Worm (Caenorhabditis elegans) whole organism, young adult: ENCODE data around the gene prx-10.
A peak's percentile ranks its signal among the peaks of the same experiment; 100 is the strongest.

Experiments
- B0019.2 ChIP-seq: fragments of 200-800 bp; sonication (Bioruptor generic); conservative IDR thresholded peaks from 2 replicates; pipeline ENCODE4 v1.3.6; 2022; ENCODE audit warnings: missing genetic modification reagents, missing genetic modification characterization, missing compliant biosample characterization
- B0035.1 ChIP-seq: sonication (generic microtip); optimal IDR thresholded peaks from 2 replicates; lab custom pipeline; 2016; ENCODE audit warnings: missing genetic modification characterization, mild to moderate bottlenecking, missing compliant biosample characterization, missing genotype, missing genetic modification reagents
- B0336.3 ChIP-seq: fragments of 200-800 bp; sonication (Bioruptor generic); IDR thresholded peaks from 2 replicates; pipeline ENCODE4 v1.3.6; 2022; ENCODE audit warnings: missing genetic modification characterization, missing compliant biosample characterization
- F23B12.7 ChIP-seq: sonication (generic microtip); optimal IDR thresholded peaks from 2 replicates; lab custom pipeline; 2017; ENCODE audit warnings: missing genetic modification characterization, mild to moderate bottlenecking, missing compliant biosample characterization, antibody characterized with exemption, moderate library complexity; ENCODE audit not compliant: insufficient read depth
- F37B4.10 ChIP-seq: fragments of 200-800 bp; sonication (Bioruptor generic); IDR thresholded peaks from 2 replicates; pipeline ENCODE4 v1.3.6; 2022; ENCODE audit warnings: missing genetic modification characterization, missing compliant biosample characterization
- F52B5.7 ChIP-seq: sonication (generic microtip); optimal IDR thresholded peaks from 2 replicates; lab custom pipeline; 2016; ENCODE audit warnings: mild to moderate bottlenecking, missing genetic modification characterization, missing compliant biosample characterization
- Y53G8AR.9 ChIP-seq: fragments of 200-800 bp; sonication (Bioruptor generic); conservative IDR thresholded peaks from 2 replicates; pipeline ENCODE4 v1.3.6; 2022; ENCODE audit warnings: missing genetic modification reagents, missing genetic modification characterization, missing compliant biosample characterization
- aptf-3 ChIP-seq: fragments of 200-800 bp; sonication (Bioruptor generic); IDR thresholded peaks from 2 replicates; pipeline ENCODE4 v1.3.6; 2022; ENCODE audit warnings: missing genetic modification characterization, missing compliant biosample characterization
- atf-7 ChIP-seq: sonication (generic microtip); optimal IDR thresholded peaks from 2 replicates; lab custom pipeline; 2017; ENCODE audit warnings: mild to moderate bottlenecking, missing genetic modification characterization, missing compliant biosample characterization
- attf-5 ChIP-seq: fragments of 200-800 bp; sonication (Bioruptor generic); optimal IDR thresholded peaks from 2 replicates; lab custom pipeline; 2018; ENCODE audit warnings: mild to moderate bottlenecking, missing genetic modification characterization, missing compliant biosample characterization
- attf-6 ChIP-seq: fragments of 200-800 bp; sonication (Bioruptor generic); IDR thresholded peaks from 2 replicates; pipeline ENCODE4 v1.3.6; 2022; ENCODE audit warnings: missing genetic modification reagents, missing genetic modification characterization, missing compliant biosample characterization
- cebp-1 ChIP-seq, 2 experiments: fragments of 200-800 bp in 1 of 2; sonication (Bioruptor generic) in 1 of 2; sonication (generic microtip) in 1 of 2; IDR thresholded peaks in 1 of 2; optimal IDR thresholded peaks in 1 of 2; 2 replicates each; pipeline versions ENCODE4 v1.3.6 to Lab custom; 2017 to 2022; ENCODE audit warnings: missing compliant biosample characterization in 2 of 2, missing genetic modification characterization in 2 of 2, mild to moderate bottlenecking in 1 of 2, missing genetic modification reagents in 1 of 2, moderate library complexity in 1 of 2
- dpff-1 ChIP-seq: sonication (generic microtip); optimal IDR thresholded peaks from 2 replicates; lab custom pipeline; 2017; ENCODE audit warnings: mild to moderate bottlenecking, missing genetic modification characterization, missing compliant biosample characterization
- egl-18 ChIP-seq: fragments of 200-800 bp; sonication (Bioruptor generic); IDR thresholded peaks from 2 replicates; pipeline ENCODE4 v1.3.6; 2022; ENCODE audit warnings: missing genetic modification reagents, missing genetic modification characterization, missing compliant biosample characterization
- egrh-3 ChIP-seq: fragments of 200-800 bp; sonication (Bioruptor generic); IDR thresholded peaks from 2 replicates; pipeline ENCODE4 v1.3.6; 2022; ENCODE audit warnings: missing genetic modification reagents, missing genetic modification characterization, missing compliant biosample characterization
- let-526 ChIP-seq: fragments of 200-800 bp; sonication (Bioruptor generic); IDR thresholded peaks from 2 replicates; pipeline ENCODE4 v1.3.6; 2022; ENCODE audit warnings: missing genetic modification reagents, missing genetic modification characterization, missing compliant biosample characterization
- let-607 ChIP-seq, 2 experiments: fragments of 200-800 bp in 1 of 2; sonication (Bioruptor generic) in 1 of 2; sonication (generic microtip) in 1 of 2; optimal IDR thresholded peaks; 2 replicates each; lab custom pipeline; 2016 to 2018; ENCODE audit warnings: mild to moderate bottlenecking in 2 of 2, missing compliant biosample characterization in 2 of 2, missing genetic modification characterization in 2 of 2, moderate library complexity in 2 of 2, missing genotype in 1 of 2
- lin-54 ChIP-seq: fragments of 200-800 bp; sonication (Bioruptor generic); optimal IDR thresholded peaks from 2 replicates; lab custom pipeline; 2018; ENCODE audit warnings: mild to moderate bottlenecking, missing genetic modification characterization, missing compliant biosample characterization
- lir-1 ChIP-seq: fragments of 200-800 bp; sonication (Bioruptor generic); conservative IDR thresholded peaks from 2 replicates; pipeline ENCODE4 v1.3.6; 2022; ENCODE audit warnings: missing genetic modification reagents, missing genetic modification characterization, missing compliant biosample characterization
- lsl-1 ChIP-seq: fragments of 200-800 bp; sonication (Bioruptor generic); optimal IDR thresholded peaks from 2 replicates; lab custom pipeline; 2018; ENCODE audit warnings: mild to moderate bottlenecking, missing genetic modification characterization, moderate library complexity, missing compliant biosample characterization
- lsy-27 ChIP-seq: sonication (generic microtip); optimal IDR thresholded peaks from 2 replicates; lab custom pipeline; 2017; ENCODE audit warnings: missing genetic modification characterization, mild to moderate bottlenecking, missing compliant biosample characterization, antibody characterized with exemption, missing genotype, borderline replicate concordance; ENCODE audit not compliant: insufficient read depth
- mcd-1 ChIP-seq: fragments of 200-800 bp; sonication (Bioruptor generic); IDR thresholded peaks from 2 replicates; pipeline ENCODE4 v1.3.6; 2022; ENCODE audit warnings: missing genetic modification reagents, missing genetic modification characterization, missing compliant biosample characterization
- mel-28 ChIP-seq: sonication (generic microtip); optimal IDR thresholded peaks from 2 replicates; lab custom pipeline; 2016; ENCODE audit warnings: borderline replicate concordance, mild to moderate bottlenecking, missing genetic modification characterization, missing compliant biosample characterization
- nfya-1 ChIP-seq: sonication (generic microtip); optimal IDR thresholded peaks from 2 replicates; lab custom pipeline; 2017; ENCODE audit warnings: antibody characterized with exemption, missing compliant biosample characterization, missing genetic modification characterization, borderline replicate concordance; ENCODE audit not compliant: insufficient read depth
- nfya-2 ChIP-seq: fragments of 200-800 bp; sonication (Bioruptor generic); IDR thresholded peaks from 2 replicates; pipeline ENCODE4 v1.3.6; 2022; ENCODE audit warnings: missing genetic modification reagents, missing genetic modification characterization, missing compliant biosample characterization
- nhr-80 ChIP-seq: sonication (generic microtip); optimal IDR thresholded peaks from 2 replicates; lab custom pipeline; 2016; ENCODE audit warnings: missing genetic modification characterization, missing compliant biosample characterization
- nhr-90 ChIP-seq: sonication (generic microtip); optimal IDR thresholded peaks from 2 replicates; lab custom pipeline; 2016; ENCODE audit warnings: missing genotype, mild to moderate bottlenecking, missing genetic modification characterization, missing compliant biosample characterization
- pha-4 ChIP-seq: fragments of 150-350 bp; sonication (generic microtip); optimal IDR thresholded peaks from 2 replicates; lab custom pipeline; 2014; ENCODE audit warnings: missing biosample characterization, missing genetic modification reagents, missing genetic modification characterization
- snpc-3.4 ChIP-seq: sonication (generic microtip); optimal IDR thresholded peaks from 2 replicates; lab custom pipeline; 2017; ENCODE audit warnings: missing genetic modification characterization, mild to moderate bottlenecking, missing compliant biosample characterization, antibody characterized with exemption, moderate library complexity, missing genotype, missing genetic modification reagents
- snpc-4 ChIP-seq, 5 experiments: fragments of 150-350 bp in 1 of 5; sonication (generic microtip) in 4 of 5; optimal IDR thresholded peaks; 2 replicates each; lab custom pipeline; 2014 to 2018; ENCODE audit warnings: missing genetic modification characterization in 5 of 5, missing biosample characterization in 3 of 5, antibody characterized with exemption in 2 of 5, mild to moderate bottlenecking in 2 of 5, missing compliant biosample characterization in 2 of 5, missing genotype in 2 of 5, moderate library complexity in 2 of 5, missing genetic modification reagents in 1 of 5
- tbp1 ChIP-seq: fragments of 200-800 bp; sonication (Bioruptor generic); optimal IDR thresholded peaks from 2 replicates; lab custom pipeline; 2018; ENCODE audit warnings: mild to moderate bottlenecking, missing genetic modification characterization, missing compliant biosample characterization
- tlf-1 ChIP-seq: fragments of 200-800 bp; sonication (Bioruptor generic); optimal IDR thresholded peaks from 2 replicates; lab custom pipeline; 2018; ENCODE audit warnings: mild to moderate bottlenecking, missing genetic modification characterization, missing compliant biosample characterization
- unc-62 ChIP-seq: fragments of 150-350 bp; optimal IDR thresholded peaks from 2 replicates; lab custom pipeline; 2014; ENCODE audit warnings: missing biosample characterization, missing genetic modification reagents, missing genetic modification characterization
- zfh-2 ChIP-seq: fragments of 200-800 bp; sonication (Bioruptor generic); conservative IDR thresholded peaks from 2 replicates; pipeline ENCODE4 v1.3.6; 2022; ENCODE audit warnings: missing genetic modification reagents, missing genetic modification characterization, missing compliant biosample characterization
- ztf-3 ChIP-seq: fragments of 200-800 bp; sonication (Bioruptor generic); optimal IDR thresholded peaks from 2 replicates; lab custom pipeline; 2018; ENCODE audit warnings: mild to moderate bottlenecking, missing genetic modification characterization, missing compliant biosample characterization

Gene prx-10

ce11 chrIII:5196298-5197045, 39.7 kb upstream of the prx-10 start (continued):
- TF ChIP-seq F52B5.7 (tag; lab: Kevin White, UChicago) (peak; percentile 11), lsl-1 (GFP tag; lab: Kevin White, UChicago) (no peak), zfh-2 (GFP tag; lab: Robert Waterston, UW) (no peak), tlf-1 (GFP tag; lab: Kevin White, UChicago) (peak; percentile 69), B0336.3 (peak; percentile 68), nfya-2 (GFP tag; lab: Robert Waterston, UW) (no peak), aptf-3 (GFP tag; lab: Robert Waterston, UW) (peak; percentile 7; the same call in 1 of the 2 replicates), Y53G8AR.9 (peak; percentile 77), lin-54 (GFP tag; lab: Kevin White, UChicago) (peak; percentile 28), F23B12.7 (tag; lab: Kevin White, UChicago) (peak; percentile 18), mel-28 (tag; lab: Kevin White, UChicago) (no peak), B0019.2 (GFP tag; lab: Robert Waterston, UW) (no peak), B0035.1 (no peak), mcd-1 (GFP tag; lab: Robert Waterston, UW) (peak; percentile 75), let-607 (tag; optimal IDR thresholded peaks at IDR 0.05; lab: Kevin White, UChicago) (peak in 1 of 2 experiments; percentile 20), nhr-90 (tag; lab: Kevin White, UChicago) (peak; percentile 87)

ce11 chrIII:5199577-5199976, 36.6 kb upstream of the prx-10 start, which contains the start of gene emb-8:
Gene emb-8, minus strand, starts transcription at chrIII:5199677.
- peak; percentile 32; the same call in 1 of the 2 replicates for TF ChIP-seq attf-6 (GFP tag; lab: Robert Waterston, UW)
- no peak for TF ChIP-seq tbp1 (GFP tag; lab: Kevin White, UChicago)
- TF ChIP-seq egl-18 (GFP tag; lab: Robert Waterston, UW): 0 out of 2 replicates have a peak, but pooled peaks have one; percentile 31

ce11 chrIII:5200349-5200748, 35.9 kb upstream of the prx-10 start:
- peak; percentile 29 for TF ChIP-seq nhr-80 (tag; lab: Kevin White, UChicago)
- peak; percentile 22 for TF ChIP-seq pha-4
- no peak for TF ChIP-seq nfya-1 (tag; lab: Kevin White, UChicago)
- TF ChIP-seq lin-54 (GFP tag; lab: Kevin White, UChicago): peak; percentile 1

ce11 chrIII:5201267-5201666, 34.9 kb upstream of the prx-10 start:
- no peak for TF ChIP-seq lsy-27 (tag; lab: Kevin White, UChicago)
- no peak for TF ChIP-seq egrh-3 (GFP tag; lab: Robert Waterston, UW)
- no peak for TF ChIP-seq cebp-1 (GFP tag; IDR thresholded peaks at IDR 0.05; lab: Robert Waterston, UW)
- peak; percentile 37 for TF ChIP-seq cebp-1 (tag; optimal IDR thresholded peaks at IDR 0.05; lab: Kevin White, UChicago)
- no peak for TF ChIP-seq tlf-1 (GFP tag; lab: Kevin White, UChicago)
- TF ChIP-seq ztf-3 (GFP tag; lab: Kevin White, UChicago): no peak
- TF ChIP-seq atf-7 (tag; lab: Kevin White, UChicago): peak; percentile 35
- TF ChIP-seq lir-1 (GFP tag; lab: Robert Waterston, UW): no peak
- no peak for TF ChIP-seq let-526 (GFP tag; lab: Robert Waterston, UW)
- peak; percentile 82 for TF ChIP-seq unc-62 (GFP tag; lab: Kevin White, UChicago)
- TF ChIP-seq dpff-1 (tag; lab: Kevin White, UChicago): no peak
- TF ChIP-seq snpc-3.4 (tag; lab: Kevin White, UChicago): no peak
- no peak for TF ChIP-seq mcd-1 (GFP tag; lab: Robert Waterston, UW)
- no peak for TF ChIP-seq snpc-4 (GFP tag; optimal IDR thresholded peaks at IDR 0.05; lab: Kevin White, UChicago)
- peak in 1 of 4 experiments; percentile 17 for TF ChIP-seq snpc-4 (tag; optimal IDR thresholded peaks at IDR 0.05; lab: Kevin White, UChicago)
- peak; percentile 90 for TF ChIP-seq nhr-80 (tag; lab: Kevin White, UChicago)
- peak; percentile 11 for TF ChIP-seq tbp1 (GFP tag; lab: Kevin White, UChicago)
- TF ChIP-seq F37B4.10 (GFP tag; lab: Robert Waterston, UW): no peak
- peak; percentile 46 for TF ChIP-seq attf-5 (GFP tag; lab: Kevin White, UChicago)
